Fruit fly (Drosophila melanogaster) whole organism, embryonic: ENCODE data around the gene grnd.
A peak's percentile ranks its signal among the peaks of the same experiment; 100 is the strongest.

Experiments
- Atf-2 ChIP-seq: fragments of 200-800 bp; sonication (Bioruptor generic); optimal IDR thresholded peaks from 2 replicates; lab custom pipeline; 2016; ENCODE audit warnings: missing biosample characterization, missing genetic modification characterization
- Bgb ChIP-seq: fragments of 200-800 bp; sonication (Bioruptor generic); IDR thresholded peaks from 2 replicates; pipeline ENCODE4 v1.3.6; 2022; ENCODE audit warnings: missing biosample characterization, missing genetic modification characterization; ENCODE audit not compliant: partially characterized antibody
- Blimp-1 ChIP-seq: fragments of 200-800 bp; sonication (Bioruptor generic); optimal IDR thresholded peaks from 3 replicates; lab custom pipeline; 2018; ENCODE audit warnings: missing biosample characterization, missing genetic modification characterization, mild to moderate bottlenecking, moderate library complexity, missing genetic modification reagents
- CG11398 ChIP-seq: fragments of 200-800 bp; sonication (Bioruptor generic); optimal IDR thresholded peaks from 2 replicates; lab custom pipeline; 2016; ENCODE audit warnings: missing biosample characterization, missing genetic modification characterization
- CG11560 ChIP-seq: fragments of 200-800 bp; sonication (Bioruptor generic); IDR thresholded peaks from 3 replicates; pipeline ENCODE4 v1.3.6; 2022; ENCODE audit warnings: missing biosample characterization, missing genetic modification characterization
- CG12236 ChIP-seq: fragments of 200-800 bp; sonication (Bioruptor generic); optimal IDR thresholded peaks from 2 replicates; lab custom pipeline; 2016; ENCODE audit warnings: missing biosample characterization, missing genetic modification characterization
- CG12769 ChIP-seq: fragments of 200-800 bp; sonication (Bioruptor generic); optimal IDR thresholded peaks from 2 replicates; lab custom pipeline; 2019; ENCODE audit warnings: missing biosample characterization, mild to moderate bottlenecking, missing genetic modification characterization, moderate library complexity
- CG13287 ChIP-seq: fragments of 200-800 bp; sonication (Bioruptor generic); IDR thresholded peaks from 2 replicates; pipeline ENCODE4 v1.3.6; 2022; ENCODE audit warnings: missing biosample characterization, missing genetic modification characterization; ENCODE audit not compliant: partially characterized antibody
- CG13894 ChIP-seq: fragments of 200-800 bp; sonication (Bioruptor generic); optimal IDR thresholded peaks from 3 replicates; lab custom pipeline; 2018; ENCODE audit warnings: missing biosample characterization, mild to moderate bottlenecking, missing genetic modification characterization, moderate library complexity
- CG15479 ChIP-seq: fragments of 200-800 bp; sonication (Bioruptor generic); optimal IDR thresholded peaks from 3 replicates; lab custom pipeline; 2019; ENCODE audit warnings: missing biosample characterization, mild to moderate bottlenecking, missing genetic modification characterization, moderate library complexity
- CG17568 ChIP-seq: fragments of 200-800 bp; sonication (Bioruptor generic); optimal IDR thresholded peaks from 2 replicates; lab custom pipeline; 2018; ENCODE audit warnings: missing biosample characterization, mild to moderate bottlenecking, missing genetic modification characterization, moderate library complexity
- CG30403 ChIP-seq: fragments of 200-800 bp; sonication (Bioruptor generic); optimal IDR thresholded peaks from 3 replicates; lab custom pipeline; 2016; ENCODE audit warnings: missing biosample characterization, missing genetic modification characterization
- CG6175 ChIP-seq: fragments of 200-800 bp; sonication (Bioruptor generic); IDR thresholded peaks from 3 replicates; pipeline ENCODE4 v1.3.6; 2022; ENCODE audit warnings: missing biosample characterization, missing genetic modification characterization
- CG6683 ChIP-seq: fragments of 200-800 bp; sonication (Bioruptor generic); optimal IDR thresholded peaks from 2 replicates; lab custom pipeline; 2017; ENCODE audit warnings: missing biosample characterization, mild to moderate bottlenecking, missing genetic modification characterization, missing genetic modification reagents
- CG6813 ChIP-seq: fragments of 200-800 bp; sonication (Bioruptor generic); optimal IDR thresholded peaks from 2 replicates; lab custom pipeline; 2017; ENCODE audit warnings: missing biosample characterization, missing genetic modification characterization, mild to moderate bottlenecking, moderate library complexity, missing genetic modification reagents
- CG9215 ChIP-seq: fragments of 200-800 bp; sonication (Bioruptor generic); IDR thresholded peaks from 2 replicates; pipeline ENCODE4 v1.3.6; 2022; ENCODE audit warnings: missing biosample characterization, missing genetic modification characterization
- CG9797 ChIP-seq: fragments of 200-800 bp; sonication (Bioruptor generic); optimal IDR thresholded peaks from 3 replicates; lab custom pipeline; 2018; ENCODE audit warnings: missing biosample characterization, mild to moderate bottlenecking, missing genetic modification characterization
- D ChIP-seq, 2 experiments: fragments of 200-800 bp in 1 of 2; fragments of >200 bp in 1 of 2; sonication (Bioruptor generic) in 1 of 2; optimal IDR thresholded peaks; 2 replicates in 1 of 2; 3 replicates in 1 of 2; lab custom pipeline; 2017; ENCODE audit warnings: mild to moderate bottlenecking in 1 of 2, missing biosample characterization in 1 of 2, missing genetic modification characterization in 1 of 2, missing genetic modification reagents in 1 of 2
- E2f1 ChIP-seq: fragments of 200-800 bp; sonication (Bioruptor generic); IDR thresholded peaks from 2 replicates; pipeline ENCODE4 v1.3.6; 2022; ENCODE audit warnings: missing biosample characterization, missing genetic modification characterization
- Ets65A ChIP-seq: fragments of 200-800 bp; sonication (Bioruptor generic); peaks from one replicate; lab custom pipeline; 2016; ENCODE audit warnings: missing biosample characterization, missing genetic modification characterization
- MTF-1 ChIP-seq: fragments of 200-800 bp; sonication (Bioruptor generic); optimal IDR thresholded peaks from 2 replicates; lab custom pipeline; 2018; ENCODE audit warnings: missing biosample characterization, mild to moderate bottlenecking, missing genetic modification characterization, borderline replicate concordance
- Pdp1 ChIP-seq, 2 experiments: fragments of 200-800 bp; sonication (Bioruptor generic); optimal IDR thresholded peaks; 3 replicates each; lab custom pipeline; 2016; ENCODE audit warnings: missing biosample characterization in 2 of 2, missing genetic modification characterization in 2 of 2, mild to moderate bottlenecking in 1 of 2, moderate library complexity in 1 of 2
- Scr ChIP-seq: fragments of 200-800 bp; sonication (Bioruptor generic); IDR thresholded peaks from 2 replicates; pipeline ENCODE4 v1.3.6; 2022; ENCODE audit warnings: missing biosample characterization, missing genetic modification characterization; ENCODE audit not compliant: partially characterized antibody
- Sox100B ChIP-seq: fragments of 200-800 bp; sonication (Bioruptor generic); optimal IDR thresholded peaks from 3 replicates; lab custom pipeline; 2018; ENCODE audit warnings: missing biosample characterization, mild to moderate bottlenecking, missing genetic modification characterization
- TFAM ChIP-seq: fragments of 200-800 bp; sonication (Bioruptor generic); optimal IDR thresholded peaks from 2 replicates; lab custom pipeline; 2017; ENCODE audit warnings: missing biosample characterization, missing genetic modification characterization, inconsistent platforms
- Taf1 ChIP-seq: fragments of 200-800 bp; sonication (Bioruptor generic); IDR thresholded peaks from 2 replicates; pipeline ENCODE4 v1.3.6; 2022; ENCODE audit warnings: missing biosample characterization, missing genetic modification characterization
- Xrp1 ChIP-seq: fragments of 200-800 bp; sonication (Bioruptor generic); IDR thresholded peaks from 2 replicates; pipeline ENCODE4 v1.3.6; 2022; ENCODE audit warnings: missing biosample characterization, missing genetic modification characterization
- abd-A ChIP-seq: fragments of 200-800 bp; sonication (Bioruptor generic); optimal IDR thresholded peaks from 3 replicates; lab custom pipeline; 2019; ENCODE audit warnings: missing biosample characterization, mild to moderate bottlenecking, missing genetic modification characterization, moderate library complexity
- ac ChIP-seq: fragments of 200-800 bp; sonication (Bioruptor generic); optimal IDR thresholded peaks from 3 replicates; lab custom pipeline; 2017; ENCODE audit warnings: missing biosample characterization, mild to moderate bottlenecking, missing genetic modification characterization
- cas ChIP-seq: fragments of 200-800 bp; sonication (Bioruptor generic); IDR thresholded peaks from 2 replicates; pipeline ENCODE4 v1.3.6; 2022; ENCODE audit warnings: missing biosample characterization, missing genetic modification characterization
- cato ChIP-seq: fragments of 200-800 bp; sonication (Bioruptor generic); optimal IDR thresholded peaks from 2 replicates; lab custom pipeline; 2016; ENCODE audit warnings: missing biosample characterization, missing genetic modification characterization, borderline replicate concordance
- cwo ChIP-seq: fragments of 200-800 bp; sonication (Bioruptor generic); optimal IDR thresholded peaks from 3 replicates; lab custom pipeline; 2017; ENCODE audit warnings: missing biosample characterization, missing genetic modification characterization, mild to moderate bottlenecking, moderate library complexity, missing genetic modification reagents
- eve ChIP-seq, 2 experiments: fragments of >200 bp; optimal IDR thresholded peaks; 2 replicates each; lab custom pipeline; 2017; ENCODE audit warnings: missing biosample characterization in 2 of 2, missing genetic modification characterization in 2 of 2
- gce ChIP-seq: fragments of 200-800 bp; sonication (Bioruptor generic); IDR thresholded peaks from 3 replicates; pipeline ENCODE4 v1.3.6; 2022; ENCODE audit warnings: missing biosample characterization, missing genetic modification characterization
- grn ChIP-seq: fragments of 200-800 bp; sonication (Bioruptor generic); optimal IDR thresholded peaks from 3 replicates; lab custom pipeline; 2017; ENCODE audit warnings: missing biosample characterization, missing genetic modification characterization
- gro ChIP-seq: fragments of 200-800 bp; sonication (Bioruptor generic); optimal IDR thresholded peaks from 2 replicates; lab custom pipeline; 2016; ENCODE audit warnings: missing biosample characterization, missing genetic modification characterization
- her ChIP-seq: fragments of 200-800 bp; sonication (Bioruptor generic); optimal IDR thresholded peaks from 2 replicates; lab custom pipeline; 2016; ENCODE audit warnings: missing biosample characterization, missing genetic modification characterization
- kah ChIP-seq: fragments of 200-800 bp; sonication (Bioruptor generic); optimal IDR thresholded peaks from 2 replicates; lab custom pipeline; 2018; ENCODE audit warnings: missing biosample characterization, mild to moderate bottlenecking, missing genetic modification characterization
- mld ChIP-seq: fragments of 200-800 bp; sonication (Bioruptor generic); IDR thresholded peaks from 3 replicates; pipeline ENCODE4 v1.3.6; 2022; ENCODE audit warnings: missing biosample characterization, missing genetic modification characterization; ENCODE audit not compliant: partially characterized antibody
- oc ChIP-seq: fragments of 200-800 bp; sonication (Bioruptor generic); optimal IDR thresholded peaks from 2 replicates; lab custom pipeline; 2018; ENCODE audit warnings: missing biosample characterization, mild to moderate bottlenecking, missing genetic modification characterization, moderate library complexity
- scrt ChIP-seq: fragments of 200-800 bp; sonication (Bioruptor generic); optimal IDR thresholded peaks from 2 replicates; lab custom pipeline; 2018; ENCODE audit warnings: missing biosample characterization, mild to moderate bottlenecking, missing genetic modification characterization, moderate library complexity
- sens ChIP-seq: fragments of 200-800 bp; sonication (Bioruptor generic); peaks from one replicate; lab custom pipeline; 2016; ENCODE audit warnings: missing biosample characterization, missing genetic modification characterization
- sima ChIP-seq: fragments of 200-800 bp; sonication (Bioruptor generic); optimal IDR thresholded peaks from 2 replicates; lab custom pipeline; 2016; ENCODE audit warnings: missing biosample characterization, missing genetic modification characterization
- so ChIP-seq: fragments of 200-800 bp; sonication (Bioruptor generic); IDR thresholded peaks from 3 replicates; pipeline ENCODE4 v1.3.6; 2022; ENCODE audit warnings: missing biosample characterization, missing genetic modification characterization
- sob ChIP-seq: fragments of 200-800 bp; sonication (Bioruptor generic); IDR thresholded peaks from 2 replicates; pipeline ENCODE4 v1.3.6; 2022; ENCODE audit warnings: missing biosample characterization, missing genetic modification characterization
- sqz ChIP-seq: fragments of 200-800 bp; sonication (Bioruptor generic); optimal IDR thresholded peaks from 3 replicates; lab custom pipeline; 2018; ENCODE audit warnings: missing biosample characterization, mild to moderate bottlenecking, missing genetic modification characterization
- stwl ChIP-seq: fragments of 200-800 bp; sonication (Bioruptor generic); optimal IDR thresholded peaks from 3 replicates; lab custom pipeline; 2018; ENCODE audit warnings: missing biosample characterization, mild to moderate bottlenecking, missing genetic modification characterization, moderate library complexity
- twi ChIP-seq: fragments of 200-800 bp; optimal IDR thresholded peaks from 2 replicates; lab custom pipeline; 2019; ENCODE audit warnings: missing biosample characterization, mild to moderate bottlenecking, missing genetic modification characterization, moderate library complexity
- vvl ChIP-seq: fragments of 200-800 bp; sonication (Bioruptor generic); IDR thresholded peaks from 2 replicates; pipeline ENCODE4 v1.3.6; 2022; ENCODE audit warnings: missing biosample characterization, missing genetic modification characterization
- zf30C ChIP-seq: fragments of 200-800 bp; sonication (Bioruptor generic); optimal IDR thresholded peaks from 3 replicates; lab custom pipeline; 2018; ENCODE audit warnings: missing biosample characterization, mild to moderate bottlenecking, missing genetic modification characterization

The grnd gene

DNA sequence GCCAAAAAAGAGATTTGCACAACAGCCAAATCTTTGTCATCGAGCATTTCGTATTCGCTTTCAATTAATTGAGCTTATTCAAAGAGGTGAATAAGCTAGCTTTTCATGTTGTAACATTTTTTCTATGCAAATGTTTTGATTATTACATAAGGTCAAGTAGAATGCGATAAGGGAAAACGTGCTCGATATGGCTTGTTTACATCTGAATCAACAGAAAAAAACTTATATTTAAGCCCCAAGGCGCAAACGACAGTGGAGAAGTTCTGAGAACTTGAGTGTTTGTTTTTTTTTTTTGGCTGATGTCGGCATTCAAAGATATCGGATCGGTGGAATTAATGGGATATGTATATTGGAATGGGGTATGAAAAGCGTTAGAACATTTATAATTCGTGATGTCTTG lies 2.2 kb upstream of the grnd start:
- TF ChIP-seq cwo, result peak; percentile 15
- peak; percentile 41 for TF ChIP-seq sqz
- TF ChIP-seq eve (GFP tag; optimal IDR thresholded peaks at IDR 0.05; lab: Kevin White, UChicago), result peak in 1 of 2 experiments; percentile 45
- no peak for TF ChIP-seq MTF-1 (GFP tag; lab: Kevin White, UChicago)
- no peak for TF ChIP-seq CG6175 (GFP tag; lab: Robert Waterston, UW)
- TF ChIP-seq E2f1 (GFP tag; lab: Robert Waterston, UW), result no peak
- no peak for TF ChIP-seq cato
- no peak for TF ChIP-seq CG9215 (GFP tag; lab: Robert Waterston, UW)
- TF ChIP-seq sens (GFP tag; lab: Kevin White, UChicago), result peak; percentile 76
- TF ChIP-seq gro (GFP tag; lab: Kevin White, UChicago), result no peak
- TF ChIP-seq Taf1 (GFP tag; lab: Robert Waterston, UW), result no peak
- peak; percentile 78 for TF ChIP-seq CG13894 (tag; lab: Kevin White, UChicago)
- peak; percentile 67; the same call in 1 of the 2 replicates for TF ChIP-seq vvl (GFP tag; lab: Robert Waterston, UW)
- no peak for TF ChIP-seq Atf-2 (GFP tag; lab: Kevin White, UChicago)
- no peak for TF ChIP-seq abd-A (tag; lab: Kevin White, UChicago)
- no peak for TF ChIP-seq CG6813 (GFP tag; lab: Kevin White, UChicago)
- no peak for TF ChIP-seq stwl (tag; lab: Kevin White, UChicago)
- TF ChIP-seq Xrp1 (GFP tag; lab: Robert Waterston, UW), result no peak
- no peak for TF ChIP-seq CG11398 (GFP tag; lab: Kevin White, UChicago)
- peak in 1 of 2 experiments; percentile 88 for TF ChIP-seq Pdp1 (GFP tag; optimal IDR thresholded peaks at IDR 0.05; lab: Kevin White, UChicago)
- TF ChIP-seq cas, result no peak
- TF ChIP-seq Sox100B, result peak; percentile 6
- TF ChIP-seq sob, result no peak
- no peak for TF ChIP-seq her (GFP tag; lab: Kevin White, UChicago)
- no peak for TF ChIP-seq CG11560 (tag; lab: Robert Waterston, UW)

DNA sequence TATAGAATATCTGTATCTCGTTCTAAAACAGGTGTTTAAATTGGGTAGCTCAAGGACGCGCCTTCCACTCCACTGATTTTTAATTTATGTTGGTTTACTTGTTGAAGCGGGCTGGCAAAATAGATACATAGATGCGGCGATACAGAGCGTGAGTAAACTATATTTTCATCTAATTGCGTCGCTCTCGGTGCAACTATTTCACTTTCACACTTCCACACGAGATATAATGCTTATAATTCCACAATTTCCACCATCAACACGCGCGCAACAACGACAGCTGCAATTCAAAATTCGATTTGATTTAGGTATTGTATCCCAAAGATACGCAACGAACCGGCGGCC lies 1.2 kb upstream of the grnd start:
- no peak for TF ChIP-seq CG13287 (GFP tag; lab: Robert Waterston, UW)
- TF ChIP-seq Bgb (GFP tag; lab: Robert Waterston, UW), result peak; percentile 49; the same call in 1 of the 2 replicates
- TF ChIP-seq oc, result peak; percentile 57
- TF ChIP-seq D (optimal IDR thresholded peaks at IDR 0.05; lab: Kevin White, UChicago), result peak; percentile 0
- no peak for TF ChIP-seq D (GFP tag; optimal IDR thresholded peaks at IDR 0.05; lab: Kevin White, UChicago)
- TF ChIP-seq CG6683, result no peak
- no peak for TF ChIP-seq TFAM
- peak; percentile 84 for TF ChIP-seq ac (GFP tag; lab: Kevin White, UChicago)
- no peak for TF ChIP-seq CG9797 (GFP tag; lab: Kevin White, UChicago)
- no peak for TF ChIP-seq Scr (GFP tag; lab: Robert Waterston, UW)
- TF ChIP-seq Ets65A (GFP tag; lab: Kevin White, UChicago), result peak; percentile 79
- peak; percentile 45 for TF ChIP-seq CG15479 (GFP tag; lab: Kevin White, UChicago)
- no peak for TF ChIP-seq twi (tag; lab: Kevin White, UChicago)
- no peak for TF ChIP-seq CG12236
- 0 out of 3 replicates have a peak, but pooled peaks have one; percentile 18 for TF ChIP-seq so (GFP tag; lab: Robert Waterston, UW)
- TF ChIP-seq zf30C, result no peak
- peak; percentile 7 for TF ChIP-seq CG17568 (GFP tag; lab: Kevin White, UChicago)
- peak; percentile 46 for TF ChIP-seq Blimp-1 (GFP tag; lab: Kevin White, UChicago)
- peak; percentile 3 for TF ChIP-seq kah (GFP tag; lab: Kevin White, UChicago)
- TF ChIP-seq grn, result no peak
- TF ChIP-seq CG30403, result no peak
- TF ChIP-seq scrt (GFP tag; lab: Kevin White, UChicago), result peak; percentile 9
- 0 out of 3 replicates have a peak, but pooled peaks have one; percentile 14 for TF ChIP-seq mld (GFP tag; lab: Robert Waterston, UW)
- TF ChIP-seq gce (GFP tag; lab: Robert Waterston, UW), result no peak
- TF ChIP-seq sima (GFP tag; lab: Kevin White, UChicago), result no peak
- peak; percentile 67 for TF ChIP-seq CG12769 (tag; lab: Kevin White, UChicago)
